Worm (Caenorhabditis elegans) whole organism, young adult: ENCODE results near the gene Y6E2A.5.

ENCODE experiments used
- B0019.2 ChIP-seq: fragments of 200-800 bp; sonication (Bioruptor generic); conservative IDR thresholded peaks from 2 replicates; pipeline ENCODE4 v1.3.6; 2022; ENCODE audit warnings: missing genetic modification reagents, missing genetic modification characterization, missing compliant biosample characterization
- B0035.1 ChIP-seq: sonication (generic microtip); optimal IDR thresholded peaks from 2 replicates; lab custom pipeline; 2016; ENCODE audit warnings: missing genetic modification characterization, mild to moderate bottlenecking, missing compliant biosample characterization, missing genotype, missing genetic modification reagents
- F10E7.11 ChIP-seq: sonication (generic microtip); optimal IDR thresholded peaks from 2 replicates; lab custom pipeline; 2017; ENCODE audit warnings: mild to moderate bottlenecking, missing genetic modification characterization, moderate library complexity, missing compliant biosample characterization
- F22D6.2 ChIP-seq: sonication (generic microtip); optimal IDR thresholded peaks from 2 replicates; lab custom pipeline; 2016; ENCODE audit warnings: mild to moderate bottlenecking, missing genetic modification characterization, missing compliant biosample characterization
- F55B11.4 ChIP-seq: sonication (generic microtip); optimal IDR thresholded peaks from 2 replicates; lab custom pipeline; 2016; ENCODE audit warnings: missing compliant biosample characterization, missing genetic modification characterization, borderline replicate concordance; ENCODE audit not compliant: insufficient read depth
- F57C9.4 ChIP-seq: sonication (generic microtip); optimal IDR thresholded peaks from 2 replicates; lab custom pipeline; 2017; ENCODE audit warnings: mild to moderate bottlenecking, missing genetic modification characterization, missing compliant biosample characterization
- K11D2.4 ChIP-seq: fragments of 200-800 bp; sonication (Bioruptor generic); IDR thresholded peaks from 2 replicates; pipeline ENCODE4 v1.3.6; 2022; ENCODE audit warnings: missing genetic modification reagents, missing genetic modification characterization, missing compliant biosample characterization
- Y53F4B.3 ChIP-seq: fragments of 200-800 bp; sonication (Bioruptor generic); IDR thresholded peaks from 2 replicates; pipeline ENCODE4 v1.3.6; 2022; ENCODE audit warnings: missing genetic modification reagents, missing genetic modification characterization, missing compliant biosample characterization
- Y67H2A.10 ChIP-seq: fragments of 200-800 bp; sonication (Bioruptor generic); conservative IDR thresholded peaks from 2 replicates; pipeline ENCODE4 v1.3.6; 2022; ENCODE audit warnings: missing genetic modification reagents, missing genetic modification characterization, missing compliant biosample characterization
- Y95B8A.8 ChIP-seq: fragments of 200-800 bp; sonication (Bioruptor generic); IDR thresholded peaks from 2 replicates; pipeline ENCODE4 v1.3.6; 2022; ENCODE audit warnings: missing genetic modification reagents, missing genetic modification characterization, missing compliant biosample characterization
- ama-1 ChIP-seq, 3 experiments: fragments of 150-350 bp in 1 of 3; sonication (generic microtip) in 2 of 3; optimal IDR thresholded peaks; 2 replicates each; lab custom pipeline; 2014 to 2018; ENCODE audit warnings: missing biosample characterization in 2 of 3, missing genetic modification characterization in 2 of 3, missing genetic modification reagents in 2 of 3
- aptf-2 ChIP-seq: fragments of 200-800 bp; sonication (Bioruptor generic); conservative IDR thresholded peaks from 2 replicates; pipeline ENCODE4 v1.3.6; 2022; ENCODE audit warnings: missing genetic modification reagents, missing genetic modification characterization, missing compliant biosample characterization
- athp-1 ChIP-seq: sonication (generic microtip); optimal IDR thresholded peaks from 2 replicates; lab custom pipeline; 2017; ENCODE audit warnings: mild to moderate bottlenecking, missing genetic modification characterization, missing compliant biosample characterization
- ceh-91 ChIP-seq: fragments of 200-800 bp; sonication (Bioruptor generic); IDR thresholded peaks from 2 replicates; pipeline ENCODE4 v1.3.6; 2022; ENCODE audit warnings: missing genetic modification reagents, missing genetic modification characterization, missing compliant biosample characterization
- die-1 ChIP-seq: sonication (generic microtip); optimal IDR thresholded peaks from 2 replicates; lab custom pipeline; 2016; ENCODE audit warnings: missing genotype, mild to moderate bottlenecking, missing genetic modification characterization, missing compliant biosample characterization
- hlh-12 ChIP-seq: sonication (generic microtip); optimal IDR thresholded peaks from 2 replicates; lab custom pipeline; 2016; ENCODE audit warnings: missing genetic modification characterization, missing compliant biosample characterization
- hlh-26 ChIP-seq: fragments of 200-800 bp; sonication (Bioruptor generic); conservative IDR thresholded peaks from 2 replicates; pipeline ENCODE4 v1.3.6; 2022; ENCODE audit warnings: missing genetic modification reagents, missing genetic modification characterization, missing compliant biosample characterization
- hrde-1 ChIP-seq: sonication (generic microtip); optimal IDR thresholded peaks from 2 replicates; lab custom pipeline; 2016; ENCODE audit warnings: missing genetic modification characterization, mild to moderate bottlenecking, missing compliant biosample characterization, moderate library complexity, missing genotype, missing genetic modification reagents, borderline replicate concordance
- let-526 ChIP-seq: fragments of 200-800 bp; sonication (Bioruptor generic); IDR thresholded peaks from 2 replicates; pipeline ENCODE4 v1.3.6; 2022; ENCODE audit warnings: missing genetic modification reagents, missing genetic modification characterization, missing compliant biosample characterization
- lin-35 ChIP-seq, 3 experiments: fragments of 150-350 bp in 2 of 3; sonication (generic microtip) in 1 of 3; optimal IDR thresholded peaks; 2 replicates each; lab custom pipeline; 2014 to 2018; ENCODE audit warnings: missing biosample characterization in 3 of 3, missing genetic modification characterization in 3 of 3, missing genetic modification reagents in 3 of 3
- madf-6 ChIP-seq: fragments of 200-800 bp; sonication (Bioruptor generic); IDR thresholded peaks from 2 replicates; pipeline ENCODE4 v1.3.6; 2022; ENCODE audit warnings: missing genetic modification reagents, missing genetic modification characterization, missing compliant biosample characterization
- mel-28 ChIP-seq: sonication (generic microtip); optimal IDR thresholded peaks from 2 replicates; lab custom pipeline; 2016; ENCODE audit warnings: borderline replicate concordance, mild to moderate bottlenecking, missing genetic modification characterization, missing compliant biosample characterization
- nhr-179 ChIP-seq: sonication (generic microtip); optimal IDR thresholded peaks from 2 replicates; lab custom pipeline; 2016; ENCODE audit warnings: mild to moderate bottlenecking, missing genetic modification characterization, missing compliant biosample characterization
- nhr-80 ChIP-seq: sonication (generic microtip); optimal IDR thresholded peaks from 2 replicates; lab custom pipeline; 2016; ENCODE audit warnings: missing genetic modification characterization, missing compliant biosample characterization
- rcor-1 ChIP-seq: fragments of 200-800 bp; sonication (Bioruptor generic); IDR thresholded peaks from 2 replicates; pipeline ENCODE4 v1.3.6; 2022; ENCODE audit warnings: missing genetic modification reagents, missing genetic modification characterization, missing compliant biosample characterization
- repo-1 ChIP-seq: sonication (generic microtip); optimal IDR thresholded peaks from 2 replicates; lab custom pipeline; 2017; ENCODE audit warnings: mild to moderate bottlenecking, missing genetic modification characterization, missing compliant biosample characterization
- rpc-1 ChIP-seq, 2 experiments: fragments of 150-350 bp in 1 of 2; sonication (generic microtip) in 1 of 2; optimal IDR thresholded peaks; 2 replicates each; lab custom pipeline; 2014 to 2018; ENCODE audit warnings: missing biosample characterization in 1 of 2, missing genetic modification characterization in 1 of 2, missing genetic modification reagents in 1 of 2, missing genotype in 1 of 2
- tbp1 ChIP-seq: fragments of 200-800 bp; sonication (Bioruptor generic); optimal IDR thresholded peaks from 2 replicates; lab custom pipeline; 2018; ENCODE audit warnings: mild to moderate bottlenecking, missing genetic modification characterization, missing compliant biosample characterization
- unc-130 ChIP-seq: sonication (generic microtip); optimal IDR thresholded peaks from 2 replicates; lab custom pipeline; 2016; ENCODE audit warnings: missing genetic modification reagents, missing genetic modification characterization, missing compliant biosample characterization

Y6E2A.5 gene

ce11 chrV:15698099-15698498, 20.4 kb downstream of the Y6E2A.5 start, which contains the start of gene srx-29 (continued):
- TF ChIP-seq hrde-1 (tag; lab: Kevin White, UChicago) (no peak), K11D2.4 (GFP tag; lab: Robert Waterston, UW) (no peak), madf-6 (GFP tag; lab: Robert Waterston, UW) (no peak), Y53F4B.3 (GFP tag; lab: Robert Waterston, UW) (no peak), nhr-179 (tag; lab: Kevin White, UChicago) (no peak)
- TF ChIP-seq, all 124 proteins: peak for 0

ce11 chrV:15693682-15694081, 24.8 kb downstream of the Y6E2A.5 start, which contains the start of gene nhr-198:
Gene nhr-198 (plus strand): TSS chrV:15693994.
- no peak for TF ChIP-seq tbp1
- no peak for TF ChIP-seq F57C9.4 (tag; lab: Kevin White, UChicago)
- TF ChIP-seq die-1, result no peak

DNA sequence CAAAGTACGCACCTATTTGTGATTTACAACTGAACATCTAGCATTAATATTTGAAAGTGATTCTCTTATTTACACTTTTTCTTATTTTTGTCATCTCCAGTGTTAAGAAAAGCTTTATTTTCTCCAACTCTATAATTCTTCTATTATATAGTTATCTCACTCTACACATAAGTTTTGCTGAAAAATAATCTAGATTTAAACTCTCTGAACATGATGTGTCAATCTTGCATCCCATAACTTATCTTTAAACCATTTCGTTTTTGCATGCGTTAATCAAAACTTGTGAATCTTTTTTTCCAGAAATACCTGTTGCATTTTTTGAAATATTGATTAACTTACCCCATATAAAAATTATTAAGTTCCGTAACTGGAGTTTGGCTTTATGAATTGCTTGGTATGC, 28.5 kb downstream of the Y6E2A.5 start, which contains the start of gene nhr-268:
nhr-268 (plus strand) TSS at position 301 of the 400 bp plus-strand sequence.
- TF ChIP-seq nhr-80 (tag; lab: Kevin White, UChicago), result no peak

DNA sequence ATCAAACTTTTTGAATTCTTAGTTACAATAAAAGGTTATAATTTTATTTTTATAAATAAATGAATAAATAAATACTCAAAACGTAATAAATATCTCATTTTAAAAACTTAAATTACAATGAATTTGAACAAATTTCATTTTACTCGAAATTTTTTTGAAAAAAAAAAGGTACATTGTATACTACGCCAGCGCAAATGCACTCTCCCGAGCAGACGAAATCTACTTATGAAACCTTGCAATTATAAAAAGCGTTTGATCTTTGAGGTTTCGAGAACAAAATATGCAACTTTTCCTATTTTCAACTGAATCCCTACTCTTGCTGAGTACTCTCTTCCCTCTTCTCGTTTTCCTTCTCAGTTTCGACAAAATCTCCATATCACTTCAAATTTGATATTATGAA, 30.8 kb downstream of the Y6E2A.5 start, which contains the start of gene nhr-197:
nhr-197 (plus strand) TSS at position 301 of the 400 bp plus-strand sequence.
- TF ChIP-seq B0019.2 (GFP tag; lab: Robert Waterston, UW), result no peak
- no peak for TF ChIP-seq let-526
- TF ChIP-seq Y67H2A.10 (GFP tag; lab: Robert Waterston, UW), result no peak
- TF ChIP-seq mel-28 (tag; lab: Kevin White, UChicago), result no peak
- TF ChIP-seq ceh-91 (GFP tag; lab: Robert Waterston, UW), result no peak
- TF ChIP-seq athp-1, result no peak
- TF ChIP-seq hlh-12, result no peak
- TF ChIP-seq, all 124 proteins: peak for 0

ce11 chrV:15685599-15685998, 32.9 kb downstream of the Y6E2A.5 start, which contains the start of gene nhr-196:
Gene nhr-196 (plus strand): TSS chrV:15685716.
- TF ChIP-seq Y95B8A.8 (GFP tag; lab: Robert Waterston, UW) (no peak), B0035.1 (tag; lab: Kevin White, UChicago) (no peak), ama-1 (optimal IDR thresholded peaks at IDR 0.05; lab: Kevin White, UChicago) (no peak), ama-1 (GFP tag; optimal IDR thresholded peaks at IDR 0.05; lab: Kevin White, UChicago) (no peak), let-526 (no peak), rpc-1 (optimal IDR thresholded peaks at IDR 0.05; lab: Kevin White, UChicago) (no peak), rpc-1 (tag; optimal IDR thresholded peaks at IDR 0.05; lab: Kevin White, UChicago) (no peak), lin-35 (GFP tag; optimal IDR thresholded peaks at IDR 0.05; lab: Kevin White, UChicago) (no peak), unc-130 (GFP tag; lab: Kevin White, UChicago) (no peak), hlh-26 (GFP tag; lab: Robert Waterston, UW) (no peak), F22D6.2 (tag; lab: Kevin White, UChicago) (no peak), F10E7.11 (tag; lab: Kevin White, UChicago) (no peak), F55B11.4 (tag; lab: Kevin White, UChicago) (no peak)

DNA sequence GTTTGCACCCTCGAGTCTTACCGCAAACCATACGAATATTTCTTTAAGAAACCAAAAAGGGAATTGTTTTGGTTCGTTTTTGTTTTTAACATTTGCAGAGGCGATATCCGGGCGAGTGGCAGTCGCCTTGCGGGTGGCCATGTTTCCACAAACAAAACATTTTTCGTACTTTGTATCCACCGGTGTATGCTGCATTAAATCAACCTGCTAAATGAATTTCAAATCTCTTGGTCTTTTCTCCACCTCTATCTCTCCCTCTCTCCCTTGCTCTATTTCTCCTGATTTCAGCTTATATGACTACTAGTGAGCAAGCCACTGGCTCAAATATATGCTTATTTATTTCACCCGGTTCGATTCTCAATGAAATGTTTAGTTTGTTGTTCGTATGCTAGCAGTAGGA, 41.2 kb downstream of the Y6E2A.5 start, which contains the start of gene nhr-52:
nhr-52 (plus strand) TSS at position 301 of the 400 bp plus-strand sequence.
- TF ChIP-seq aptf-2 (GFP tag; lab: Robert Waterston, UW) (no peak), rcor-1 (no peak), F10E7.11 (tag; lab: Kevin White, UChicago) (no peak), repo-1 (tag; lab: Kevin White, UChicago) (no peak)
